Worm (Caenorhabditis elegans): ENCODE results near the gene C23H5.11.

DNA sequence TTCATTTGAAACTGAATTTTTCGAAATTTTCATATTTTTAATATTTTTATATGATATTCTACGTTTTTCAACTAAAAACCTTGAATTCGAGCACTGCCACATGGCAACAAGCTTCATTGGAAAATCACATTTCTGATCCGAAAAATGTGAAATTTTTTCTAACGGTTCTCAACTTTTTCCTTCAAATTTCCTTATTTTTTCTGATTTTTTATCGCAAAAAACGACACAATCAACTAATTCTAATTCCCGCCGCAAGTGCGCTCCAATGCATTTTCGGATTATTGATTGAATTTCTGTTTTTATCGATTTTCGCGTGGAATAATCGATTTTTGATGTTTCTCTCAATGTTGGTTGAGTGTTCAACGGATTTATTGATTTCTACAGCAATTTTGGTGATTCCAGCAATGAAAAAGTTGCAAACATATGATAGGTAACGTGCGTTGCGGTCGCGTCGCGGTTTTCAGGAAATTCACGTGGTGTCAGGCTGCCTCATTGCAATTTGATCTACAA lies 33.8 kb upstream of the C23H5.11 start, which contains the start of gene C23H5.12:
- no peak for TF ChIP-seq him-1 (tag; optimal IDR thresholded peaks at IDR 0.05)
- TF ChIP-seq dao-5 (tag; optimal IDR thresholded peaks at IDR 0.05), result no peak
